Fruit fly (Drosophila melanogaster) Kc167 (cell line): ENCODE data around the gene Pi3K92E.

ENCODE experiments used
- Myc ChIP-seq: fragments of >200 bp; optimal IDR thresholded peaks from 2 replicates; lab custom pipeline; 2017; ENCODE audit warnings: missing external identifiers
- Sin3A ChIP-seq: fragments of >200 bp; optimal IDR thresholded peaks from 2 replicates; lab custom pipeline; 2018; ENCODE audit warnings: missing external identifiers
- h ChIP-seq: fragments of >200 bp; optimal IDR thresholded peaks from 3 replicates; lab custom pipeline; 2018; ENCODE audit warnings: missing external identifiers
- insv ChIP-seq: fragments of >200 bp; optimal IDR thresholded peaks from 3 replicates; lab custom pipeline; 2018; ENCODE audit warnings: missing external identifiers
- psq ChIP-seq: fragments of >200 bp; optimal IDR thresholded peaks from 2 replicates; lab custom pipeline; 2017; ENCODE audit warnings: missing external identifiers
- ttk ChIP-seq: sonication (Bioruptor generic); optimal IDR thresholded peaks from 2 replicates; lab custom pipeline; 2017; ENCODE audit warnings: missing external identifiers

Gene Pi3K92E

dm6 chr3R:20579816-20580215, 54.7 kb downstream of the Pi3K92E start, which contains the start of the genes EloB and Srp14:
Gene EloB, minus strand, starts transcription at chr3R:20579850.
Gene Srp14, plus strand, starts transcription at chr3R:20580115.
- TF ChIP-seq h (lab: Kevin White, UChicago) (no peak), ttk (lab: Kevin White, UChicago) (no peak), psq (lab: Kevin White, UChicago) (no peak), Myc (lab: Kevin White, UChicago) (no peak), Sin3A (lab: Kevin White, UChicago) (no peak), insv (no peak)
